Fruit fly (Drosophila melanogaster) whole organism, embryonic: Measurements from ENCODE around the gene Lamtor5.

Experiments used
- Asciz ChIP-seq: fragments of 200-800 bp; sonication (Bioruptor generic); optimal IDR thresholded peaks from 2 replicates; lab custom pipeline; 2017; ENCODE audit warnings: missing biosample characterization, mild to moderate bottlenecking, missing genetic modification characterization, missing genetic modification reagents
- BEAF-32 ChIP-seq: fragments of 200-800 bp; sonication (Bioruptor generic); optimal IDR thresholded peaks from 3 replicates; lab custom pipeline; 2017; ENCODE audit warnings: missing biosample characterization, missing genetic modification characterization, mild to moderate bottlenecking, moderate library complexity, missing genetic modification reagents
- C15 ChIP-seq: fragments of 200-800 bp; sonication (Bioruptor generic); IDR thresholded peaks from 3 replicates; pipeline ENCODE4 v1.3.6; 2022; ENCODE audit warnings: missing biosample characterization, missing genetic modification characterization
- CG10543 ChIP-seq: fragments of 200-800 bp; sonication (Bioruptor generic); optimal IDR thresholded peaks from 3 replicates; lab custom pipeline; 2017; ENCODE audit warnings: missing biosample characterization, mild to moderate bottlenecking, missing genetic modification characterization, moderate library complexity
- CG11085 ChIP-seq: fragments of 200-800 bp; sonication (Bioruptor generic); IDR thresholded peaks from 2 replicates; pipeline ENCODE4 v1.3.6; 2022; ENCODE audit warnings: missing biosample characterization, missing genetic modification characterization
- CG11456 ChIP-seq: fragments of 200-800 bp; sonication (Bioruptor generic); IDR thresholded peaks from 3 replicates; pipeline ENCODE4 v1.3.6; 2022; ENCODE audit warnings: missing biosample characterization, missing genetic modification characterization
- CG11696 ChIP-seq: fragments of 200-800 bp; sonication (Bioruptor generic); IDR thresholded peaks from 2 replicates; pipeline ENCODE4 v1.3.6; 2022; ENCODE audit warnings: missing biosample characterization, missing genetic modification characterization
- CG11723 ChIP-seq: fragments of 200-800 bp; sonication (Bioruptor generic); optimal IDR thresholded peaks from 2 replicates; lab custom pipeline; 2017; ENCODE audit warnings: missing biosample characterization, mild to moderate bottlenecking, missing genetic modification characterization
- CG12071 ChIP-seq: fragments of 200-800 bp; sonication (Bioruptor generic); optimal IDR thresholded peaks from 3 replicates; lab custom pipeline; 2018; ENCODE audit warnings: missing biosample characterization, mild to moderate bottlenecking, missing genetic modification characterization
- CG13624 ChIP-seq: fragments of 200-800 bp; sonication (Bioruptor generic); optimal IDR thresholded peaks from 2 replicates; lab custom pipeline; 2016; ENCODE audit warnings: missing biosample characterization, missing genetic modification characterization
- CG14965 ChIP-seq: fragments of 200-800 bp; sonication (Bioruptor generic); optimal IDR thresholded peaks from 2 replicates; lab custom pipeline; 2016; ENCODE audit warnings: missing biosample characterization, missing genetic modification characterization, borderline replicate concordance
- CG15011 ChIP-seq: fragments of 200-800 bp; sonication (Bioruptor generic); optimal IDR thresholded peaks from 3 replicates; lab custom pipeline; 2018; ENCODE audit warnings: missing biosample characterization, mild to moderate bottlenecking, missing genetic modification characterization
- CG15269 ChIP-seq: fragments of 200-800 bp; sonication (Bioruptor generic); optimal IDR thresholded peaks from 2 replicates; lab custom pipeline; 2018; ENCODE audit warnings: missing biosample characterization, mild to moderate bottlenecking, missing genetic modification characterization, moderate library complexity
- CG1602 ChIP-seq: fragments of 200-800 bp; sonication (Bioruptor generic); optimal IDR thresholded peaks from 3 replicates; lab custom pipeline; 2016; ENCODE audit warnings: missing biosample characterization, missing genetic modification characterization
- CG16779 ChIP-seq: fragments of 200-800 bp; sonication (Bioruptor generic); IDR thresholded peaks from 2 replicates; pipeline ENCODE4 v1.3.6; 2022; ENCODE audit warnings: missing biosample characterization, missing genetic modification characterization
- CG16815 ChIP-seq: fragments of 200-800 bp; sonication (Bioruptor generic); optimal IDR thresholded peaks from 3 replicates; lab custom pipeline; 2017; ENCODE audit warnings: missing biosample characterization, mild to moderate bottlenecking, missing genetic modification characterization
- CG17186 ChIP-seq: fragments of 200-800 bp; sonication (Bioruptor generic); optimal IDR thresholded peaks from 3 replicates; lab custom pipeline; 2017; ENCODE audit warnings: missing biosample characterization, missing genetic modification reagents, missing genetic modification characterization
- CG18764 ChIP-seq: fragments of 200-800 bp; sonication (Bioruptor generic); optimal IDR thresholded peaks from 3 replicates; lab custom pipeline; 2016; ENCODE audit warnings: missing biosample characterization, missing genetic modification characterization
- CG2199 ChIP-seq: fragments of 200-800 bp; sonication (Bioruptor generic); IDR thresholded peaks from 3 replicates; pipeline ENCODE4 v1.3.6; 2022; ENCODE audit warnings: missing biosample characterization, missing genetic modification characterization
- CG4854 ChIP-seq: fragments of 200-800 bp; sonication (Bioruptor generic); optimal IDR thresholded peaks from 2 replicates; lab custom pipeline; 2016; ENCODE audit warnings: missing biosample characterization, missing genetic modification characterization, inconsistent platforms
- CG6813 ChIP-seq: fragments of 200-800 bp; sonication (Bioruptor generic); optimal IDR thresholded peaks from 2 replicates; lab custom pipeline; 2017; ENCODE audit warnings: missing biosample characterization, missing genetic modification characterization, mild to moderate bottlenecking, moderate library complexity, missing genetic modification reagents
- CG7271 ChIP-seq: fragments of 200-800 bp; sonication (Bioruptor generic); optimal IDR thresholded peaks from 2 replicates; lab custom pipeline; 2018; ENCODE audit warnings: missing biosample characterization, mild to moderate bottlenecking, missing genetic modification characterization, moderate library complexity
- CG7372 ChIP-seq: fragments of 200-800 bp; sonication (Bioruptor generic); IDR thresholded peaks from 2 replicates; pipeline ENCODE4 v1.3.6; 2022; ENCODE audit warnings: missing biosample characterization, missing genetic modification characterization
- CG9727 ChIP-seq: fragments of 200-800 bp; sonication (Bioruptor generic); optimal IDR thresholded peaks from 3 replicates; lab custom pipeline; 2017; ENCODE audit warnings: missing biosample characterization, mild to moderate bottlenecking, missing genetic modification characterization
- CTCF ChIP-seq: fragments of 200-800 bp; sonication (Bioruptor generic); optimal IDR thresholded peaks from 2 replicates; lab custom pipeline; 2017; ENCODE audit warnings: missing biosample characterization, mild to moderate bottlenecking, missing genetic modification characterization, moderate library complexity
- Chrac-16 ChIP-seq: fragments of 200-800 bp; sonication (Bioruptor generic); optimal IDR thresholded peaks from 3 replicates; lab custom pipeline; 2016; ENCODE audit warnings: missing biosample characterization, missing genetic modification characterization
- MBD-R2 ChIP-seq: fragments of 200-800 bp; sonication (Bioruptor generic); IDR thresholded peaks from 2 replicates; pipeline ENCODE4 v1.3.6; 2022; ENCODE audit warnings: missing biosample characterization, missing genetic modification characterization
- Mrtf ChIP-seq: fragments of 200-800 bp; sonication (Bioruptor generic); IDR thresholded peaks from 3 replicates; pipeline ENCODE4 v1.3.6; 2022; ENCODE audit warnings: missing biosample characterization, missing genetic modification characterization
- Myb ChIP-seq: fragments of 200-800 bp; sonication (Bioruptor generic); optimal IDR thresholded peaks from 2 replicates; lab custom pipeline; 2016; ENCODE audit warnings: missing biosample characterization, missing genetic modification characterization
- Rfx ChIP-seq: fragments of 200-800 bp; sonication (Bioruptor generic); IDR thresholded peaks from 2 replicates; pipeline ENCODE4 v1.3.6; 2022; ENCODE audit warnings: missing biosample characterization, missing genetic modification characterization
- aop ChIP-seq: fragments of 200-800 bp; sonication (Bioruptor generic); IDR thresholded peaks from 2 replicates; pipeline ENCODE4 v1.3.6; 2022; ENCODE audit warnings: missing biosample characterization, missing genetic modification characterization
- ap ChIP-seq: fragments of 200-800 bp; sonication (Bioruptor generic); IDR thresholded peaks from 2 replicates; pipeline ENCODE4 v1.3.6; 2022; ENCODE audit warnings: missing biosample characterization, missing genetic modification characterization
- bowl ChIP-seq: fragments of 200-800 bp; sonication (Bioruptor generic); IDR thresholded peaks from 2 replicates; pipeline ENCODE4 v1.3.6; 2022; ENCODE audit warnings: missing biosample characterization, missing genetic modification characterization
- br ChIP-seq: fragments of >200 bp; optimal IDR thresholded peaks from 2 replicates; lab custom pipeline; 2017
- chif ChIP-seq, 2 experiments: fragments of 200-800 bp; sonication (Bioruptor generic); optimal IDR thresholded peaks; 3 replicates each; lab custom pipeline; 2016; ENCODE audit warnings: missing biosample characterization in 2 of 2, missing genetic modification characterization in 2 of 2
- chm ChIP-seq: fragments of 200-800 bp; sonication (Bioruptor generic); IDR thresholded peaks from 2 replicates; pipeline ENCODE4 v1.3.6; 2022; ENCODE audit warnings: missing biosample characterization, missing genetic modification characterization
- crc ChIP-seq: fragments of 200-800 bp; sonication (Bioruptor generic); optimal IDR thresholded peaks from 2 replicates; lab custom pipeline; 2016; ENCODE audit warnings: missing biosample characterization, missing genetic modification characterization
- dm ChIP-seq: fragments of 200-800 bp; sonication (Bioruptor generic); optimal IDR thresholded peaks from 3 replicates; lab custom pipeline; 2016; ENCODE audit warnings: missing biosample characterization, missing genetic modification characterization
- eyg ChIP-seq: fragments of 200-800 bp; sonication (Bioruptor generic); optimal IDR thresholded peaks from 3 replicates; lab custom pipeline; 2016; ENCODE audit warnings: missing biosample characterization, missing genetic modification characterization
- gcm ChIP-seq: fragments of 200-800 bp; sonication (Bioruptor generic); optimal IDR thresholded peaks from 2 replicates; lab custom pipeline; 2019; ENCODE audit warnings: missing biosample characterization, mild to moderate bottlenecking, missing genetic modification characterization, moderate library complexity
- kah ChIP-seq: fragments of 200-800 bp; sonication (Bioruptor generic); optimal IDR thresholded peaks from 2 replicates; lab custom pipeline; 2018; ENCODE audit warnings: missing biosample characterization, mild to moderate bottlenecking, missing genetic modification characterization
- mld ChIP-seq: fragments of 200-800 bp; sonication (Bioruptor generic); IDR thresholded peaks from 3 replicates; pipeline ENCODE4 v1.3.6; 2022; ENCODE audit warnings: missing biosample characterization, missing genetic modification characterization; ENCODE audit not compliant: partially characterized antibody
- nmo ChIP-seq: fragments of 200-800 bp; sonication (Bioruptor generic); optimal IDR thresholded peaks from 2 replicates; lab custom pipeline; 2018; ENCODE audit warnings: missing biosample characterization, mild to moderate bottlenecking, missing genetic modification characterization, moderate library complexity
- pfk ChIP-seq: fragments of 200-800 bp; sonication (Bioruptor generic); optimal IDR thresholded peaks from 2 replicates; lab custom pipeline; 2018; ENCODE audit warnings: missing biosample characterization, mild to moderate bottlenecking, missing genetic modification characterization, moderate library complexity
- pita ChIP-seq: fragments of 200-800 bp; sonication (Bioruptor generic); optimal IDR thresholded peaks from 2 replicates; lab custom pipeline; 2017; ENCODE audit warnings: missing biosample characterization, mild to moderate bottlenecking, missing genetic modification characterization
- pum ChIP-seq: fragments of 200-800 bp; sonication (Bioruptor generic); optimal IDR thresholded peaks from 2 replicates; lab custom pipeline; 2016; ENCODE audit warnings: missing biosample characterization, missing genetic modification characterization
- scrt ChIP-seq: fragments of 200-800 bp; sonication (Bioruptor generic); optimal IDR thresholded peaks from 2 replicates; lab custom pipeline; 2018; ENCODE audit warnings: missing biosample characterization, mild to moderate bottlenecking, missing genetic modification characterization, moderate library complexity
- sens ChIP-seq: fragments of 200-800 bp; sonication (Bioruptor generic); peaks from one replicate; lab custom pipeline; 2016; ENCODE audit warnings: missing biosample characterization, missing genetic modification characterization
- tgo ChIP-seq: fragments of 200-800 bp; sonication (Bioruptor generic); IDR thresholded peaks from 3 replicates; pipeline ENCODE4 v1.3.6; 2022; ENCODE audit warnings: missing biosample characterization, missing genetic modification characterization
- wdn ChIP-seq: fragments of 200-800 bp; sonication (Bioruptor generic); IDR thresholded peaks from 2 replicates; pipeline ENCODE4 v1.3.6; 2022; ENCODE audit warnings: missing biosample characterization, missing genetic modification characterization
- wor ChIP-seq: fragments of 200-800 bp; sonication (Bioruptor generic); IDR thresholded peaks from 2 replicates; pipeline ENCODE4 v1.3.6; 2022; ENCODE audit warnings: missing biosample characterization, missing genetic modification characterization

Gene Lamtor5

DNA sequence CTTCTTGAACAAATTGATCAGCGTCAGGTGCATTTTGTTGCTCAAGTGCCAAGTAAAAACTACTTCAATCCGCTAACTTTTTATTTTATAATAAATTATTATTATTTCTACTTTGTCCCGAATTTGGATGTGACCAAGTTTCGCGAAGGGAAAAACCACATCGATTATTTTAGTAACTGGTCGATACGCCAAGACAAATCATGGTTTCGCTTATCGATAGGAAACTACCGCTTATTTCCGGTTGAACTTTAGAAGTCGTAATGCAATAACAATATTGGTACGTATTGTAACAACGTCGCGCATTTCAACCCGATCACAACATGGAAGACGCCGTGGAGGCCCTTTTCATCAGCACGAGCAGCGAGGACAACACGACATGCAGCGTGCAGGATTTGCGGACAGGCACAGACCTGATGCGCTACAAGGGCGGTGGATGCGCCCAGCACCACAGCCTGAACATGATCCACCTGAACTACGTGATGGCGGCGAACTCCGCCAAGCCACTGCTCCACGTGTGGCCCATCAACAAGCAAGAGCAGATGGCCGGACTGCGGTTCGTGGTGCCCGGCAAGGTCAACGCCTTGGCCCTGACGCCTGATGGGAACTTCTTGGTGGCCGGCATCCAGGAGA, 18.5 kb upstream of the Lamtor5 start, which contains the start of the genes CG14817 and CG14805 (continued):
- TF ChIP-seq ap (GFP tag; lab: Robert Waterston, UW): no peak
- TF ChIP-seq wdn (GFP tag; lab: Robert Waterston, UW): no peak
- peak; percentile 78 for TF ChIP-seq Rfx (GFP tag; lab: Robert Waterston, UW)
- no peak for TF ChIP-seq aop (GFP tag; lab: Robert Waterston, UW)
- TF ChIP-seq gcm: peak; percentile 79
- peak; percentile 75 for TF ChIP-seq MBD-R2
- no peak for TF ChIP-seq CG14965 (GFP tag; lab: Kevin White, UChicago)
- peak; percentile 50 for TF ChIP-seq CG17186 (GFP tag; lab: Kevin White, UChicago)
- TF ChIP-seq wor (GFP tag; lab: Robert Waterston, UW): no peak
- no peak for TF ChIP-seq CG1602
- no peak for TF ChIP-seq Chrac-16 (GFP tag; lab: Kevin White, UChicago)
- TF ChIP-seq pum (GFP tag; lab: Kevin White, UChicago): no peak
- peak in 1 of 2 experiments; percentile 5 for TF ChIP-seq chif (GFP tag; optimal IDR thresholded peaks at IDR 0.05; lab: Kevin White, UChicago)
- TF ChIP-seq CG10543: peak; percentile 89
- TF ChIP-seq CG9727: peak; percentile 80
- peak; percentile 53 for TF ChIP-seq nmo (GFP tag; lab: Kevin White, UChicago)
- TF ChIP-seq sens (GFP tag; lab: Kevin White, UChicago): peak; percentile 85
- no peak for TF ChIP-seq CG16815 (GFP tag; lab: Kevin White, UChicago)
- TF ChIP-seq CG15011: no peak
- peak; percentile 74 for TF ChIP-seq kah
- no peak for TF ChIP-seq CG7372 (GFP tag; lab: Robert Waterston, UW)
- peak; percentile 30 for TF ChIP-seq CG13624 (GFP tag; lab: Kevin White, UChicago)
- peak; percentile 70 for TF ChIP-seq BEAF-32 (GFP tag; lab: Kevin White, UChicago)
- TF ChIP-seq CG12071 (GFP tag; lab: Kevin White, UChicago): peak; percentile 83
- TF ChIP-seq CG11723 (GFP tag; lab: Kevin White, UChicago): peak; percentile 62
- TF ChIP-seq crc (GFP tag; lab: Kevin White, UChicago): peak; percentile 27
- no peak for TF ChIP-seq mld (GFP tag; lab: Robert Waterston, UW)
- peak; percentile 76 for TF ChIP-seq scrt (GFP tag; lab: Kevin White, UChicago)
- no peak for TF ChIP-seq CG16779 (GFP tag; lab: Robert Waterston, UW)
- TF ChIP-seq br (lab: Kevin White, UChicago): no peak
- TF ChIP-seq bowl: no peak
- TF ChIP-seq C15 (GFP tag; lab: Robert Waterston, UW): 0 out of 3 replicates have a peak, but pooled peaks have one; percentile 44
- peak; percentile 85 for TF ChIP-seq chm (GFP tag; lab: Robert Waterston, UW)
- no peak for TF ChIP-seq CG11696 (GFP tag; lab: Robert Waterston, UW)
- TF ChIP-seq eyg (GFP tag; lab: Kevin White, UChicago): no peak
- peak; percentile 33 for TF ChIP-seq CTCF (GFP tag; lab: Kevin White, UChicago)
- peak; percentile 69 for TF ChIP-seq CG15269 (tag; lab: Kevin White, UChicago)
- peak; percentile 77; the same call in 2 of the 3 replicates for TF ChIP-seq CG11456
- peak; percentile 38 for TF ChIP-seq dm (GFP tag; lab: Kevin White, UChicago)
- TF ChIP-seq Myb (GFP tag; lab: Kevin White, UChicago): no peak
- no peak for TF ChIP-seq CG18764
- peak; percentile 20; the same call in 1 of the 2 replicates for TF ChIP-seq CG11085 (GFP tag; lab: Robert Waterston, UW)
- TF ChIP-seq Asciz: no peak
- peak; percentile 89 for TF ChIP-seq CG6813 (GFP tag; lab: Kevin White, UChicago)
- TF ChIP-seq CG2199 (GFP tag; lab: Robert Waterston, UW): no peak
- TF ChIP-seq Mrtf (GFP tag; lab: Robert Waterston, UW): 0 out of 3 replicates have a peak, but pooled peaks have one; percentile 8
- peak; percentile 48 for TF ChIP-seq CG4854 (GFP tag; lab: Kevin White, UChicago)
- TF ChIP-seq tgo (GFP tag; lab: Robert Waterston, UW): peak; percentile 48; the same call in 1 of the 3 replicates
- peak; percentile 94 for TF ChIP-seq CG7271 (tag; lab: Kevin White, UChicago)
- no peak for TF ChIP-seq pita (GFP tag; lab: Kevin White, UChicago)
- peak; percentile 74 for TF ChIP-seq pfk
